Worm (Caenorhabditis elegans) whole organism, L1 larva: ENCODE results near the gene srbc-22.

Experiments used
- ama-1 ChIP-seq: fragments of 150-350 bp; optimal IDR thresholded peaks from 2 replicates; lab custom pipeline; 2014
- efl-1 ChIP-seq, 4 experiments: fragments of 150-350 bp; optimal IDR thresholded peaks in 3 of 4; peaks in 1 of 4; 1 replicate in 1 of 4; 2 replicates in 3 of 4; lab custom pipeline; 2014; ENCODE audit warnings: missing biosample characterization in 2 of 4, missing genetic modification characterization in 2 of 4, missing genetic modification reagents in 2 of 4
- egl-27 ChIP-seq, 2 experiments: fragments of 150-350 bp in 1 of 2; sonication (generic microtip); optimal IDR thresholded peaks; 3 replicates each; lab custom pipeline; 2017 to 2018; ENCODE audit warnings: missing biosample characterization in 2 of 2, missing genetic modification characterization in 2 of 2, missing genetic modification reagents in 2 of 2
- lin-13 ChIP-seq: fragments of 150-350 bp; optimal IDR thresholded peaks from 2 replicates; lab custom pipeline; 2014; ENCODE audit warnings: missing biosample characterization, missing genetic modification reagents, missing genetic modification characterization
- lir-3 ChIP-seq: sonication (generic microtip); optimal IDR thresholded peaks from 2 replicates; lab custom pipeline; 2016; ENCODE audit warnings: mild to moderate bottlenecking, missing genetic modification characterization, moderate library complexity, missing compliant biosample characterization; ENCODE audit not compliant: poor library complexity
- mdl-1 ChIP-seq, 2 experiments: fragments of 150-350 bp; optimal IDR thresholded peaks; 2 replicates each; lab custom pipeline; 2014 to 2017; ENCODE audit warnings: missing biosample characterization in 2 of 2, missing genetic modification characterization in 2 of 2, inconsistent platforms in 1 of 2
- nhr-11 ChIP-seq: fragments of 150-350 bp; optimal IDR thresholded peaks from 2 replicates; lab custom pipeline; 2014; ENCODE audit warnings: missing biosample characterization, missing genetic modification characterization
- nhr-28 ChIP-seq: fragments of 150-350 bp; optimal IDR thresholded peaks from 2 replicates; lab custom pipeline; 2014; ENCODE audit warnings: missing biosample characterization, missing genetic modification characterization
- nhr-76 ChIP-seq: sonication (generic microtip); optimal IDR thresholded peaks from 2 replicates; lab custom pipeline; 2017; ENCODE audit warnings: missing biosample characterization, missing genetic modification characterization
- nhr-77 ChIP-seq: fragments of 150-350 bp; optimal IDR thresholded peaks from 2 replicates; lab custom pipeline; 2014; ENCODE audit warnings: missing biosample characterization, missing genetic modification characterization
- pqm-1 ChIP-seq: sonication (generic microtip); optimal IDR thresholded peaks from 3 replicates; lab custom pipeline; 2017; ENCODE audit warnings: missing biosample characterization, missing genetic modification characterization

DNA sequence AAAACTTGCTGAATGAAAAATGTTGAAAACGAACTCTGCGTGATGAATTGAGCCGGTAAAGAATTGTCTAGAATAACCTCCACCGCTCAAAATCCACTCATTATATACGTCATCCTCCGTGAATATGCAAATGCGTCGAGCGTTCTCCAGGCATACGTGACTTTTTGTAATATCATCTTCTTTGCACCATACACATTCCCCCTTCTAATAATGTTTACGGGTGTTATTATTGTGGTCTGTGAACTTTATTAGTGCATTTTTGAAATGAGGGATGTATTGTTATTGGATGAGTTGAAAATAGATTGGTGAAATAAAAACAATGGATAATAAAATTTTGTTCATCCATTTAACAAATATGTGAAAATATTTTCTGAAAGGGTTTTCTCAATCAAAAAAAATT, 17.0 kb upstream of the srbc-22 start, which contains the start of gene F22F7.7:
- TF ChIP-seq nhr-77 (tag; lab: Kevin White, UChicago) (no peak), mdl-1 (tag; optimal IDR thresholded peaks at IDR 0.05; lab: Kevin White, UChicago) (no peak), nhr-76 (tag; lab: Kevin White, UChicago) (no peak), efl-1 (optimal IDR thresholded peaks at IDR 0.05; lab: Kevin White, UChicago) (no peak), efl-1 (GFP tag; optimal IDR thresholded peaks at IDR 0.05 in 1 of 2; lab: Kevin White, UChicago) (no peak), nhr-11 (tag; lab: Kevin White, UChicago) (no peak), egl-27 (tag; optimal IDR thresholded peaks at IDR 0.05; lab: Kevin White, UChicago) (no peak), lir-3 (no peak), lin-13 (GFP tag; lab: Kevin White, UChicago) (no peak), ama-1 (lab: Kevin White, UChicago) (no peak), nhr-28 (tag; lab: Kevin White, UChicago) (no peak), pqm-1 (tag; lab: Kevin White, UChicago) (no peak)
